Fruit fly (Drosophila melanogaster): ENCODE measurements around the gene Btk.

Btk gene

dm6 chr2L:8239712-8240245 lies 61.1 kb downstream of the Btk start, which contains the start of gene Pvr (continued):
- TF ChIP-seq en (GFP tag; optimal IDR thresholded peaks at IDR 0.05) (no peak), D19A (tag; optimal IDR thresholded peaks at IDR 0.05) (no peak), Jarid2 (GFP tag; optimal IDR thresholded peaks at IDR 0.05) (peak; percentile 88), CG14860 (GFP tag; IDR thresholded peaks at IDR 0.05; ENCODE audit: partially characterized antibody) (peak; percentile 94), CG2116 (GFP tag; optimal IDR thresholded peaks at IDR 0.05) (peak; percentile 69), Awh (GFP tag; IDR thresholded peaks at IDR 0.05) (no peak), maf-S (GFP tag; optimal IDR thresholded peaks at IDR 0.05) (no peak), ken (GFP tag; IDR thresholded peaks at IDR 0.05) (0 out of 3 replicates have a peak, but pooled peaks have one; percentile 8), luna (GFP tag; optimal IDR thresholded peaks at IDR 0.05) (no peak), ac (GFP tag; optimal IDR thresholded peaks at IDR 0.05) (no peak), CG42726 (GFP tag; IDR thresholded peaks at IDR 0.05; ENCODE audit: partially characterized antibody) (peak; percentile 90), salm (tag; optimal IDR thresholded peaks at IDR 0.05) (no peak), grau (tag; optimal IDR thresholded peaks at IDR 0.05) (no peak), insv (GFP tag; optimal IDR thresholded peaks at IDR 0.05) (no peak), onecut (GFP tag; IDR thresholded peaks at IDR 0.05) (no peak), Doc3 (GFP tag; IDR thresholded peaks at IDR 0.05; ENCODE audit: partially characterized antibody) (peak; percentile 97), stc (GFP tag; IDR thresholded peaks at IDR 0.05) (peak; percentile 15; the same call in 1 of the 2 replicates), CG3163 (GFP tag; optimal IDR thresholded peaks at IDR 0.05) (no peak), CG8281 (tag; optimal IDR thresholded peaks at IDR 0.05) (no peak), CG12155 (GFP tag; optimal IDR thresholded peaks at IDR 0.05) (no peak), CG8290 (GFP tag; optimal IDR thresholded peaks at IDR 0.05) (peak; percentile 21), CG8290 (tag; optimal IDR thresholded peaks at IDR 0.05) (no peak), CoRest (tag; optimal IDR thresholded peaks at IDR 0.05) (peak; percentile 29), CG2129 (GFP tag; IDR thresholded peaks at IDR 0.05; ENCODE audit: partially characterized antibody) (peak; percentile 75), nerfin-1 (tag; optimal IDR thresholded peaks at IDR 0.05) (no peak), lmd (GFP tag; IDR thresholded peaks at IDR 0.05) (no peak), CG14710 (tag; optimal IDR thresholded peaks at IDR 0.05) (peak; percentile 86), Dbx (GFP tag; IDR thresholded peaks at IDR 0.05) (peak; percentile 22; the same call in 1 of the 3 replicates), CG17829 (tag; optimal IDR thresholded peaks at IDR 0.05) (peak; percentile 28), Nf-YB (GFP tag; optimal IDR thresholded peaks at IDR 0.05) (no peak), vvl (GFP tag; IDR thresholded peaks at IDR 0.05) (peak; percentile 31; the same call in 1 of the 2 replicates), so (GFP tag; IDR thresholded peaks at IDR 0.05) (peak; percentile 68; the same call in 1 of the 3 replicates), chinmo (GFP tag; IDR thresholded peaks at IDR 0.05; ENCODE audit: partially characterized antibody) (peak; percentile 94), CG8924 (tag; optimal IDR thresholded peaks at IDR 0.05) (peak; percentile 3), CG12236 (GFP tag; optimal IDR thresholded peaks at IDR 0.05) (no peak), dati (GFP tag; IDR thresholded peaks at IDR 0.05) (no peak), Hsf (GFP tag; optimal IDR thresholded peaks at IDR 0.05) (no peak), vnd (GFP tag; IDR thresholded peaks at IDR 0.05; ENCODE audit: partially characterized antibody) (peak; percentile 89), Dad (GFP tag; optimal IDR thresholded peaks at IDR 0.05) (peak; percentile 23), CG15269 (tag; optimal IDR thresholded peaks at IDR 0.05) (no peak), Med (GFP tag) (peak; percentile 86), mld (GFP tag; IDR thresholded peaks at IDR 0.05; ENCODE audit: partially characterized antibody) (peak; percentile 82), row (GFP tag; IDR thresholded peaks at IDR 0.05) (peak; percentile 35; the same call in 1 of the 3 replicates), trh (GFP tag; optimal IDR thresholded peaks at IDR 0.05) (no peak), fd64A (GFP tag; optimal IDR thresholded peaks at IDR 0.05) (no peak), ems (GFP tag; optimal IDR thresholded peaks at IDR 0.05) (peak; percentile 32), CG3995 (GFP tag; optimal IDR thresholded peaks at IDR 0.05) (peak; percentile 93), Dll (GFP tag; IDR thresholded peaks at IDR 0.05; ENCODE audit: partially characterized antibody) (peak; percentile 97), gsb (GFP tag; IDR thresholded peaks at IDR 0.05) (no peak), inv (GFP tag; IDR thresholded peaks at IDR 0.05; ENCODE audit: partially characterized antibody) (peak; percentile 94)

Data from whole organism, embryonic.